Fruit fly (Drosophila melanogaster) whole organism, embryonic: ENCODE results near the gene CG7970.

ENCODE experiments used
- Asciz ChIP-seq: fragments of 200-800 bp; sonication (Bioruptor generic); optimal IDR thresholded peaks from 2 replicates; lab custom pipeline; 2017; ENCODE audit warnings: missing biosample characterization, mild to moderate bottlenecking, missing genetic modification characterization, missing genetic modification reagents
- Bdp1 ChIP-seq: fragments of 200-800 bp; sonication (Bioruptor generic); optimal IDR thresholded peaks from 3 replicates; lab custom pipeline; 2016; ENCODE audit warnings: missing biosample characterization, missing genetic modification characterization
- Bteb2 ChIP-seq: fragments of 200-800 bp; sonication (Bioruptor generic); optimal IDR thresholded peaks from 2 replicates; lab custom pipeline; 2016; ENCODE audit warnings: missing biosample characterization, missing genetic modification characterization
- CG12155 ChIP-seq: fragments of 200-800 bp; sonication (Bioruptor generic); optimal IDR thresholded peaks from 3 replicates; lab custom pipeline; 2016; ENCODE audit warnings: missing biosample characterization, missing genetic modification characterization
- CG12769 ChIP-seq: fragments of 200-800 bp; sonication (Bioruptor generic); optimal IDR thresholded peaks from 2 replicates; lab custom pipeline; 2019; ENCODE audit warnings: missing biosample characterization, mild to moderate bottlenecking, missing genetic modification characterization, moderate library complexity
- CG14050 ChIP-seq: fragments of 200-800 bp; sonication (Bioruptor generic); IDR thresholded peaks from 3 replicates; pipeline ENCODE4 v1.3.6; 2022; ENCODE audit warnings: missing biosample characterization, missing genetic modification characterization
- CG15011 ChIP-seq: fragments of 200-800 bp; sonication (Bioruptor generic); optimal IDR thresholded peaks from 3 replicates; lab custom pipeline; 2018; ENCODE audit warnings: missing biosample characterization, mild to moderate bottlenecking, missing genetic modification characterization
- CG17328 ChIP-seq: fragments of 200-800 bp; sonication (Bioruptor generic); IDR thresholded peaks from 2 replicates; pipeline ENCODE4 v1.3.6; 2022; ENCODE audit warnings: missing biosample characterization, missing genetic modification characterization
- CG17912 ChIP-seq: fragments of 200-800 bp; sonication (Bioruptor generic); optimal IDR thresholded peaks from 2 replicates; lab custom pipeline; 2018; ENCODE audit warnings: missing biosample characterization, mild to moderate bottlenecking, missing genetic modification characterization
- CG2120 ChIP-seq: fragments of 200-800 bp; sonication (Bioruptor generic); optimal IDR thresholded peaks from 3 replicates; lab custom pipeline; 2016; ENCODE audit warnings: missing biosample characterization, missing genetic modification characterization
- CG32767 ChIP-seq: fragments of 200-800 bp; sonication (Bioruptor generic); IDR thresholded peaks from 2 replicates; pipeline ENCODE4 v1.3.6; 2022; ENCODE audit warnings: missing biosample characterization, missing genetic modification characterization
- CG33557 ChIP-seq: fragments of 200-800 bp; sonication (Bioruptor generic); optimal IDR thresholded peaks from 2 replicates; lab custom pipeline; 2019; ENCODE audit warnings: missing biosample characterization, mild to moderate bottlenecking, missing genetic modification characterization, moderate library complexity
- CG43689 ChIP-seq: fragments of 200-800 bp; sonication (Bioruptor generic); IDR thresholded peaks from 2 replicates; pipeline ENCODE4 v1.3.6; 2022; ENCODE audit warnings: missing biosample characterization, missing genetic modification characterization
- CG4730 ChIP-seq: fragments of 200-800 bp; sonication (Bioruptor generic); IDR thresholded peaks from 2 replicates; pipeline ENCODE4 v1.3.6; 2022; ENCODE audit warnings: missing biosample characterization, missing genetic modification characterization
- CG7372 ChIP-seq: fragments of 200-800 bp; sonication (Bioruptor generic); IDR thresholded peaks from 2 replicates; pipeline ENCODE4 v1.3.6; 2022; ENCODE audit warnings: missing biosample characterization, missing genetic modification characterization
- Doc2 ChIP-seq: fragments of 200-800 bp; sonication (Bioruptor generic); IDR thresholded peaks from 2 replicates; pipeline ENCODE4 v1.3.6; 2022; ENCODE audit warnings: missing biosample characterization, missing genetic modification characterization
- Doc3 ChIP-seq: fragments of 200-800 bp; sonication (Bioruptor generic); IDR thresholded peaks from 3 replicates; pipeline ENCODE4 v1.3.6; 2022; ENCODE audit warnings: missing biosample characterization, missing genetic modification characterization; ENCODE audit not compliant: partially characterized antibody
- Mes4 ChIP-seq: fragments of 200-800 bp; sonication (Bioruptor generic); optimal IDR thresholded peaks from 2 replicates; lab custom pipeline; 2016; ENCODE audit warnings: missing biosample characterization, missing genetic modification characterization
- Mrtf ChIP-seq: fragments of 200-800 bp; sonication (Bioruptor generic); IDR thresholded peaks from 3 replicates; pipeline ENCODE4 v1.3.6; 2022; ENCODE audit warnings: missing biosample characterization, missing genetic modification characterization
- NfI ChIP-seq: fragments of 200-800 bp; sonication (Bioruptor generic); optimal IDR thresholded peaks from 3 replicates; lab custom pipeline; 2018; ENCODE audit warnings: missing biosample characterization, mild to moderate bottlenecking, missing genetic modification characterization, moderate library complexity
- Poxn ChIP-seq: fragments of 200-800 bp; sonication (Bioruptor generic); IDR thresholded peaks from 2 replicates; pipeline ENCODE4 v1.3.6; 2022; ENCODE audit warnings: missing biosample characterization, missing genetic modification characterization
- Sox100B ChIP-seq: fragments of 200-800 bp; sonication (Bioruptor generic); optimal IDR thresholded peaks from 3 replicates; lab custom pipeline; 2018; ENCODE audit warnings: missing biosample characterization, mild to moderate bottlenecking, missing genetic modification characterization
- Spps ChIP-seq: fragments of 200-800 bp; sonication (Bioruptor generic); optimal IDR thresholded peaks from 2 replicates; lab custom pipeline; 2018; ENCODE audit warnings: missing biosample characterization, mild to moderate bottlenecking, missing genetic modification characterization
- Ssrp ChIP-seq: fragments of 200-800 bp; sonication (Bioruptor generic); optimal IDR thresholded peaks from 2 replicates; lab custom pipeline; 2018; ENCODE audit warnings: missing biosample characterization, mild to moderate bottlenecking, missing genetic modification characterization, moderate library complexity
- Usf ChIP-seq: fragments of 200-800 bp; sonication (Bioruptor generic); optimal IDR thresholded peaks from 2 replicates; lab custom pipeline; 2017; ENCODE audit warnings: missing genotype, missing biosample characterization, missing genetic modification characterization
- ash1 ChIP-seq: fragments of 200-800 bp; sonication (Bioruptor generic); optimal IDR thresholded peaks from 2 replicates; lab custom pipeline; 2018; ENCODE audit warnings: missing biosample characterization, mild to moderate bottlenecking, missing genetic modification characterization
- bcd ChIP-seq: fragments of 200-800 bp; sonication (Bioruptor generic); optimal IDR thresholded peaks from 2 replicates; lab custom pipeline; 2017; ENCODE audit warnings: missing biosample characterization, mild to moderate bottlenecking, missing genetic modification characterization
- btn ChIP-seq: fragments of 200-800 bp; sonication (Bioruptor generic); optimal IDR thresholded peaks from 2 replicates; lab custom pipeline; 2016; ENCODE audit warnings: missing biosample characterization, missing genetic modification characterization
- cad ChIP-seq: fragments of >200 bp; optimal IDR thresholded peaks from 2 replicates; lab custom pipeline; 2017; ENCODE audit warnings: missing biosample characterization, missing genetic modification characterization
- chif ChIP-seq, 2 experiments: fragments of 200-800 bp; sonication (Bioruptor generic); optimal IDR thresholded peaks; 3 replicates each; lab custom pipeline; 2016; ENCODE audit warnings: missing biosample characterization in 2 of 2, missing genetic modification characterization in 2 of 2
- crol ChIP-seq: fragments of 200-800 bp; sonication (Bioruptor generic); IDR thresholded peaks from 2 replicates; pipeline ENCODE4 v1.3.6; 2022; ENCODE audit warnings: missing biosample characterization, missing genetic modification characterization
- gce ChIP-seq: fragments of 200-800 bp; sonication (Bioruptor generic); IDR thresholded peaks from 3 replicates; pipeline ENCODE4 v1.3.6; 2022; ENCODE audit warnings: missing biosample characterization, missing genetic modification characterization
- gcm ChIP-seq: fragments of 200-800 bp; sonication (Bioruptor generic); optimal IDR thresholded peaks from 2 replicates; lab custom pipeline; 2019; ENCODE audit warnings: missing biosample characterization, mild to moderate bottlenecking, missing genetic modification characterization, moderate library complexity
- gfzf ChIP-seq: fragments of 200-800 bp; sonication (Bioruptor generic); optimal IDR thresholded peaks from 2 replicates; lab custom pipeline; 2016; ENCODE audit warnings: missing biosample characterization, mild to moderate bottlenecking, missing genetic modification characterization, moderate library complexity
- gsb ChIP-seq: fragments of 200-800 bp; sonication (Bioruptor generic); IDR thresholded peaks from 2 replicates; pipeline ENCODE4 v1.3.6; 2022; ENCODE audit warnings: missing biosample characterization, missing genetic modification characterization
- kah ChIP-seq: fragments of 200-800 bp; sonication (Bioruptor generic); optimal IDR thresholded peaks from 2 replicates; lab custom pipeline; 2018; ENCODE audit warnings: missing biosample characterization, mild to moderate bottlenecking, missing genetic modification characterization
- pho ChIP-seq: fragments of 200-800 bp; sonication (Bioruptor generic); optimal IDR thresholded peaks from 2 replicates; lab custom pipeline; 2016; ENCODE audit warnings: missing biosample characterization, missing genetic modification characterization
- psq ChIP-seq: fragments of 200-800 bp; sonication (Bioruptor generic); optimal IDR thresholded peaks from 2 replicates; lab custom pipeline; 2017; ENCODE audit warnings: missing biosample characterization, missing genetic modification characterization
- ranshi ChIP-seq: fragments of 200-800 bp; sonication (Bioruptor generic); IDR thresholded peaks from 2 replicates; pipeline ENCODE4 v1.3.6; 2022; ENCODE audit warnings: missing biosample characterization, missing genetic modification characterization
- schlank ChIP-seq: fragments of 200-800 bp; sonication (Bioruptor generic); optimal IDR thresholded peaks from 2 replicates; lab custom pipeline; 2018; ENCODE audit warnings: missing biosample characterization, mild to moderate bottlenecking, missing genetic modification characterization
- unc-4 ChIP-seq: fragments of 200-800 bp; sonication (Bioruptor generic); IDR thresholded peaks from 2 replicates; pipeline ENCODE4 v1.3.6; 2022; ENCODE audit warnings: missing biosample characterization, missing genetic modification characterization; ENCODE audit not compliant: partially characterized antibody
- wor ChIP-seq: fragments of 200-800 bp; sonication (Bioruptor generic); IDR thresholded peaks from 2 replicates; pipeline ENCODE4 v1.3.6; 2022; ENCODE audit warnings: missing biosample characterization, missing genetic modification characterization

The CG7970 gene

dm6 chr3L:1609611-1610010, 42.9 kb upstream of the CG7970 start (continued):
- TF ChIP-seq CG12769 (tag; lab: Kevin White, UChicago): no peak
- TF ChIP-seq CG14050: no peak
- TF ChIP-seq Doc2 (GFP tag; lab: Robert Waterston, UW): no peak
- peak; percentile 40 for TF ChIP-seq CG12155
- TF ChIP-seq NfI (GFP tag; lab: Kevin White, UChicago): peak; percentile 21
- TF ChIP-seq Spps (tag; lab: Kevin White, UChicago): no peak
- no peak for TF ChIP-seq Poxn
- no peak for TF ChIP-seq CG4730 (GFP tag; lab: Robert Waterston, UW)
- peak; percentile 48; the same call in 1 of the 2 replicates for TF ChIP-seq CG7372 (GFP tag; lab: Robert Waterston, UW)
- peak; percentile 26; the same call in 1 of the 2 replicates for TF ChIP-seq wor (GFP tag; lab: Robert Waterston, UW)
- TF ChIP-seq Usf (GFP tag; lab: Kevin White, UChicago): no peak
- TF ChIP-seq btn (GFP tag; lab: Kevin White, UChicago): no peak
- TF ChIP-seq Bteb2 (GFP tag; lab: Kevin White, UChicago): peak; percentile 32
- no peak for TF ChIP-seq psq (GFP tag; lab: Kevin White, UChicago)
- TF ChIP-seq pho (GFP tag; lab: Kevin White, UChicago): peak; percentile 46
- TF ChIP-seq Ssrp (tag; lab: Kevin White, UChicago): no peak
- TF ChIP-seq chif (GFP tag; optimal IDR thresholded peaks at IDR 0.05; lab: Kevin White, UChicago): peak in 1 of 2 experiments; percentile 13
- no peak for TF ChIP-seq CG32767 (GFP tag; lab: Robert Waterston, UW)
- TF ChIP-seq Sox100B (GFP tag; lab: Kevin White, UChicago): no peak
- no peak for TF ChIP-seq gcm (GFP tag; lab: Kevin White, UChicago)
- TF ChIP-seq unc-4 (GFP tag; lab: Robert Waterston, UW): no peak
- TF ChIP-seq Mrtf (GFP tag; lab: Robert Waterston, UW): no peak
- TF ChIP-seq ash1: no peak
- no peak for TF ChIP-seq CG33557 (GFP tag; lab: Kevin White, UChicago)
- no peak for TF ChIP-seq gce (GFP tag; lab: Robert Waterston, UW)
- TF ChIP-seq CG17912 (GFP tag; lab: Kevin White, UChicago): no peak
- no peak for TF ChIP-seq gfzf
- TF ChIP-seq kah: no peak
- TF ChIP-seq Mes4 (GFP tag; lab: Kevin White, UChicago): no peak
- no peak for TF ChIP-seq schlank (tag; lab: Kevin White, UChicago)
- TF ChIP-seq CG15011 (GFP tag; lab: Kevin White, UChicago): no peak
- TF ChIP-seq cad (GFP tag; lab: Kevin White, UChicago): no peak
- TF ChIP-seq Asciz: no peak
- no peak for TF ChIP-seq gsb (GFP tag; lab: Robert Waterston, UW)
- no peak for TF ChIP-seq CG43689 (GFP tag; lab: Robert Waterston, UW)
- TF ChIP-seq crol (GFP tag; lab: Robert Waterston, UW): no peak
- no peak for TF ChIP-seq Bdp1 (GFP tag; lab: Kevin White, UChicago)
- TF ChIP-seq Doc3 (GFP tag; lab: Robert Waterston, UW): no peak
- TF ChIP-seq ranshi (GFP tag; lab: Robert Waterston, UW): peak; percentile 27; the same call in 1 of the 2 replicates
- 0 out of 2 replicates have a peak, but pooled peaks have one; percentile 20 for TF ChIP-seq CG17328 (GFP tag; lab: Robert Waterston, UW)
- TF ChIP-seq bcd (GFP tag; lab: Kevin White, UChicago): peak; percentile 27
- peak; percentile 75 for TF ChIP-seq CG2120 (GFP tag; lab: Kevin White, UChicago)
